Worm (Caenorhabditis elegans) whole organism, midembryonic: ENCODE data around the gene srsx-13.

ENCODE experiments used
- T22C8.4 ChIP-seq: fragments of 200-800 bp; sonication (Bioruptor generic); IDR thresholded peaks from 2 replicates; pipeline ENCODE4 v1.3.6; 2022; ENCODE audit warnings: missing genetic modification characterization, missing compliant biosample characterization
- cog-1 ChIP-seq: sonication (generic microtip); optimal IDR thresholded peaks from 2 replicates; lab custom pipeline; 2016; ENCODE audit warnings: missing genetic modification characterization, missing compliant biosample characterization
- flt-1 ChIP-seq: fragments of 200-800 bp; sonication (Bioruptor generic); IDR thresholded peaks from 2 replicates; pipeline ENCODE4 v1.3.6; 2022; ENCODE audit warnings: missing genetic modification characterization, missing compliant biosample characterization
- klf-2 ChIP-seq: fragments of 200-800 bp; sonication (Bioruptor generic); conservative IDR thresholded peaks from 2 replicates; pipeline ENCODE4 v1.3.6; 2022; ENCODE audit warnings: missing genetic modification reagents, missing genetic modification characterization, missing compliant biosample characterization
- med-1 ChIP-seq: sonication (generic microtip); optimal IDR thresholded peaks from 2 replicates; lab custom pipeline; 2017; ENCODE audit warnings: missing genetic modification characterization, mild to moderate bottlenecking, missing compliant biosample characterization, antibody characterized with exemption, missing genetic modification reagents; ENCODE audit not compliant: insufficient read depth
- ref-1 ChIP-seq: fragments of 200-800 bp; sonication (Bioruptor generic); conservative IDR thresholded peaks from 2 replicates; pipeline ENCODE4 v1.3.6; 2022; ENCODE audit warnings: missing genetic modification reagents, missing genetic modification characterization, missing compliant biosample characterization
- tab-1 ChIP-seq: fragments of 200-800 bp; sonication (Bioruptor generic); IDR thresholded peaks from 2 replicates; pipeline ENCODE4 v1.3.6; 2022; ENCODE audit warnings: missing genetic modification characterization, missing compliant biosample characterization
- ztf-23 ChIP-seq: fragments of 200-800 bp; sonication (Bioruptor generic); IDR thresholded peaks from 2 replicates; pipeline ENCODE4 v1.3.6; 2022; ENCODE audit warnings: missing genetic modification reagents, missing genetic modification characterization, missing compliant biosample characterization
- ztf-29 ChIP-seq: fragments of 200-800 bp; sonication (Bioruptor generic); IDR thresholded peaks from 2 replicates; pipeline ENCODE4 v1.3.6; 2022; ENCODE audit warnings: missing genetic modification reagents, missing genetic modification characterization, missing compliant biosample characterization

The srsx-13 gene

DNA sequence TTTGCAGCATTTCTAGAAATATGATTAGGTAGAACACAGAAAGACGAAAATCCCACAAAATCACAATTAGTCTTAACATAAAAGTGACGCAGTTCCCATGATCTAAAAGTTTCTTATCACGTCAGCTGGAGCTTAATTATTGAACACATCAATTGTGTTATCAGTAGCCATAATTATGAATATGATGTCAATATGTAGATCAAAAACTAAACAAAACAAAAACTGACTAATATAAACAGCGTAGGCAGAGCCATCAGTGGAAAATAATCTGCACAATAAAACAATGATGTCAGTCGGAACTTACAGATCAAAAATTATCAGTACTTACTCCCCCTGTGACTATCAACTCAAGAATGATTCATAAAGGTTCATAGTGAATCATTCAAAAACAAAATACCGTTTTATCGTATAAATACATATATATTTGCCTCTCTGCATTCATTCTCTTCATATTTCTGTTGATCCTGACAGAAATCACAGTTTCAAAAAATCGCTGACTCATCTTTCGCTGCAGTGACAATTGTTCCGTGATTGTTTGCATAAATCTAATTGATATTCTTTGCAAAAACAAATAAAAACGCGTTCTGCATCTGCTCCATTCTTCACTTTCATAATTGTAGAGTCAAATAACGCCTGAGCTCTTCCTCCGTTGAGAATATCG lies 29.3 kb upstream of the srsx-13 start, which contains the start of gene srr-6:
Gene srr-6 (plus strand): TSS at position 611 of the 661 bp plus-strand sequence.
- TF ChIP-seq T22C8.4 (GFP tag; lab: Robert Waterston, UW) (no peak), ztf-29 (no peak), ref-1 (GFP tag; lab: Robert Waterston, UW) (no peak), ztf-23 (no peak), med-1 (GFP tag; lab: Kevin White, UChicago) (no peak), cog-1 (tag; lab: Kevin White, UChicago) (no peak), flt-1 (no peak), klf-2 (GFP tag; lab: Robert Waterston, UW) (no peak), tab-1 (GFP tag; lab: Robert Waterston, UW) (no peak)

DNA sequence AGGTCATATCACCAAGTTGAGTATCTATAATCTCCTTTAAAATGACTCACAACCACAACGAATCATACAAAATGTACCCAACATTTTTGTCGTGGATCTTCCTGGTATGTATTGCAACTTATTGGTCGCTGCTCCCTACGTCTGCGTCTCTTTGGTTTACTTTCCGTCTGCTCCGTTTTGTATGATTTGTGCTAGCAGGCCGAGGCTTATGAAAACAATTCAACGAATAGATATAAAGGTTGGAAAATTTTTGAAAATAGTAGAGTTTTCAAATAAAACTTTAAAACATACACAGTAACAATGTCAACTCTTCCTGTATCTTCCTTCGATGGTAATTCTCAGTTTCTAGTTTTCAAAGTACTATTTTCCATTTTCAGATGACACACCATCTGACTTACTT lies 18.4 kb upstream of the srsx-13 start, which contains the start of gene srr-8:
Gene srr-8 (plus strand): TSS at position 301 of the 400 bp plus-strand sequence.
- no peak for TF ChIP-seq ref-1 (GFP tag; lab: Robert Waterston, UW)
- no peak for TF ChIP-seq med-1 (GFP tag; lab: Kevin White, UChicago)
- no peak for TF ChIP-seq flt-1

DNA sequence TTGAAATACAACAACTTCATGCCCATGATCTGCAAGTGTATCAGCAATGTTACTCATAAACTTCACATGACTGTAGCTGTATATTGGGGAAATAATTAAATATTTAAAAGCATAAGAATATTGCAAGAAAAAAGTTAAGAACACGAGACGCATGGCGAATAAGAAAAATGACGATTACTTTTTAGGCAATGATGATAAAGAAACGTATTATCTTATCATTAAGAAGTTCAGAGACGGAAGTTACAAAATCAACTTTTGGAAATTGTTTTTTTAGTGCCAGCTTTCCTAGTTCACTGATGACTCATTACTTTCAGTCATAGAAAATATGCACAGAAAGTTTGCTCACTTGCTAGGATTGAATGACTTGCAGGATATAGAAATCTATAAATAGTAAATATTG lies 17.4 kb upstream of the srsx-13 start, which contains the start of gene ugt-7:
Gene ugt-7 (minus strand): TSS at position 161 of the 400 bp plus-strand sequence.
- no peak for TF ChIP-seq cog-1 (tag; lab: Kevin White, UChicago)
- TF ChIP-seq med-1 (GFP tag; lab: Kevin White, UChicago), result no peak
- no peak for TF ChIP-seq klf-2 (GFP tag; lab: Robert Waterston, UW)
- no peak for TF ChIP-seq ztf-29
- TF ChIP-seq T22C8.4 (GFP tag; lab: Robert Waterston, UW), result no peak
- no peak for TF ChIP-seq ztf-23
- no peak for TF ChIP-seq tab-1 (GFP tag; lab: Robert Waterston, UW)
- no peak for TF ChIP-seq flt-1

DNA sequence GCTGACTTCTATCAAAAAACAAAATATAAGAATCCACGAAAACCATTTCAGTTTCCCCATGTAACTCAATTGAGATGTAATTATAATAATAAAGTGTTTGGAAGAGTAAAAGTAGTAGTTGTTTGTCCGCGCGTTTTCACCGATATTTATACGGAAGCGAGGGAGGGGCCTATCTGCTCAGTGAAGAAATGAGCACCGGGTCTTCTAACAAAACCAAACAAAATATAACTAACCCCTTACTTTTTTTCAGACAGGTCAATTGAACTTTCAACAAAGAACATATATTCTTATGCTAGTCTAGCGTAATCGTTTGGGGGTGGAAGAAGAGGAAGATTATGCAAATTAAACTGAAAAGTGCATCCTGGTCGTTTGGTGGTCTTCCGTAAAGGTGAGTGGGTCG lies 12.2 kb upstream of the srsx-13 start, which contains the start of gene ncx-9:
Gene ncx-9 (minus strand): TSS at position 101 of the 400 bp plus-strand sequence.
- TF ChIP-seq ztf-23 (no peak), ztf-29 (no peak), tab-1 (GFP tag; lab: Robert Waterston, UW) (no peak), flt-1 (no peak), T22C8.4 (GFP tag; lab: Robert Waterston, UW) (no peak), klf-2 (GFP tag; lab: Robert Waterston, UW) (no peak), med-1 (GFP tag; lab: Kevin White, UChicago) (no peak), ref-1 (GFP tag; lab: Robert Waterston, UW) (no peak), cog-1 (tag; lab: Kevin White, UChicago) (no peak)

DNA sequence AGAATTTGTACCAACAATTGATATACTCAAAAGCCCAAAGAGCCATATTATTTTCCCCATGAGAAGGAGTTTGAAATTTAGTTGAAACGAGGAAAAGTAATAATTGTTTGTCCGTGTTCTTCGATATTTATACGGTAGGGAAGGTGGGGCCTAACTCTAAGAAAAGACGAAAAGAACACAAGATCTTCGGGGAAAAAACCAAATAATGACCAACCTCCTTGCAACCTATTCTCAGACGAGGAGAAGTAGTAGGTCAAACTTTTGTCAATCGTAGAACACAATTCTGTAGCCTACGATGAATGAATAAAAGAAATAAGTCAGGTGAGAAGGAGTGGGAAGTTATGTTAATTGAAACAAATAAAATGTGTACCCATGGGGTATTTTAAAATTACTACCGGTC lies 4.1 kb upstream of the srsx-13 start, which contains the start of gene ncx-8:
Gene ncx-8 (minus strand): TSS at position 101 of the 400 bp plus-strand sequence.
- TF ChIP-seq med-1 (GFP tag; lab: Kevin White, UChicago) (no peak), ztf-29 (no peak), ztf-23 (no peak), tab-1 (GFP tag; lab: Robert Waterston, UW) (no peak), T22C8.4 (GFP tag; lab: Robert Waterston, UW) (no peak), ref-1 (GFP tag; lab: Robert Waterston, UW) (no peak), flt-1 (no peak)

DNA sequence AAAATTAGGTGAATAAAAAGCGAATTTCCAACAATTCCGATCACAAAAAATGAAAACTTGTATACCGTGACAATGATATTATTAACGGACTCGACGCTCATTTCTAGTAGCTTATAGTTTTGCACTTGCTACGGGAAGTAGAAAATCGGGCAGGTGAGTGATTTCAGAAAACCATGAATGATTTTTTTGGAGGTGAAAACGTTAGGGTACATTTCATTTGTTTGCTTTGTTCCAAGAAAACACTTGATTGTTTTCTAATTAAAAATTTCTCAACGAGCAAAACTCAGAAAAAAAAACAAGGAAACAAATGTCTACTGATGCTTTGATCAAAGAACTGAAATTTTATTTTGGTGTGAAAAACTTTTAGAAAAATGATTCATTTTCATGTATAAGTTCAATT lies 2.1 kb downstream of the srsx-13 start, which contains the start of gene srsx-12:
Gene srsx-12 (minus strand): TSS at position 101 of the 400 bp plus-strand sequence.
- no peak for TF ChIP-seq ztf-23
- TF ChIP-seq cog-1 (tag; lab: Kevin White, UChicago), result no peak
- no peak for TF ChIP-seq T22C8.4 (GFP tag; lab: Robert Waterston, UW)
- TF ChIP-seq ztf-29, result no peak
- TF ChIP-seq ref-1 (GFP tag; lab: Robert Waterston, UW), result no peak
- TF ChIP-seq tab-1 (GFP tag; lab: Robert Waterston, UW), result no peak
- TF ChIP-seq flt-1, result no peak
- no peak for TF ChIP-seq klf-2 (GFP tag; lab: Robert Waterston, UW)
- TF ChIP-seq med-1 (GFP tag; lab: Kevin White, UChicago), result no peak

DNA sequence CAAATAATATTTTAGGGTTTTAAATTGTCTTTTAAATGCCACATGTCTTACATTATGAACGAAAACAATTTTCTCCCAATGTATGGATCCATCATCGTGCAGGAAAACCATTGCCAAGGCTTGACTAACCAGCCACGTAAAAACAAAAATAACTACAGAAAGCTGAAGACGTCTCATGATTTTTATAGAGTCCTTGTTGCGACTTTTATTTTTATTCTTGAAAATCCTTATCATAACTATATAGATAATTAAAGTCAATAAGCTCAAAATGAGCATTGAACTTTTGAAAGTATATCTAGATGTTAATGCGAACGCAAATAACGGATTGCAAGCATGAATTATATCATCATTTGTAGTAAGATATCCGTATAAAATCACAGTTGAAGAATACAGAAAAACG lies 2.9 kb downstream of the srsx-13 start:
- TF ChIP-seq ref-1 (GFP tag; lab: Robert Waterston, UW), result no peak
- no peak for TF ChIP-seq tab-1 (GFP tag; lab: Robert Waterston, UW)
- no peak for TF ChIP-seq flt-1

DNA sequence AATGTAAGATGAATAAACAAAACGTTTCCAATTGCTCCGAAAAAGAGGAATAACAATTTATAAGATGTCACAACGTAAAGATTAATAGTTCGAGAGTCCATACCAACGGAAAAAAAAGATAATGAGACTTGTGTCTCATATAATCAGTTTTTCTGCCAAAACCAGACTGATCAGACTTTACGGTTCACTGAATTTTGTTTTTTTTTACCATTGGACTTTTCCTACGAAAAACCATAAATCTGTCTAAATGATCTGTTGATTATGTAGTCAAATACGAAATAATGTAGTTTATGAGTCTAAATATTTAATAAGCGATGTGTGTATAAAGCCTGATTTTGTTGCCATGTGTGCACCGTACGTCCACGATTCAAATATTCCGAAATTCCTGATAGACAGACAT lies 3.9 kb downstream of the srsx-13 start, which contains the start of gene srsx-11:
Gene srsx-11 (minus strand): TSS at position 101 of the 400 bp plus-strand sequence.
- TF ChIP-seq flt-1 (no peak), klf-2 (GFP tag; lab: Robert Waterston, UW) (no peak), ztf-29 (no peak), tab-1 (GFP tag; lab: Robert Waterston, UW) (no peak), T22C8.4 (GFP tag; lab: Robert Waterston, UW) (no peak), med-1 (GFP tag; lab: Kevin White, UChicago) (no peak), ref-1 (GFP tag; lab: Robert Waterston, UW) (no peak), ztf-23 (no peak), cog-1 (tag; lab: Kevin White, UChicago) (no peak)

DNA sequence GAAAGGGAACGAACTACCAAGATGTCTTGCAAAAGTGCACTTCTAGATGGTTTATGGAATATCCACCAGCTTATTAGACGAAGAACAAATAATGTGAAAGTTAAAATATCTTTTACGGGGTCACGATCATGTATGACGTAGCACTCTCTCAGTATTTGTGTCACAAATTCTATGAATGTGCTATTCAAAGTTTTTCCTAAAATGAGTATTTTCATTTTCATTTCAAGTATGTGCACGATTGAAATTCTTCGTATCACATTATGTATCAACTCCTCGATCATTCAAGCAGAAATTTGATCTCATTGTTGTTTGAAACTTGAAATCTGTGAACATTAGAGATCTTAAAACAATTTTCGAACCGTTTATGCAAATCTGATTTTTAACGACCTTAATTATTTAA lies 5.5 kb downstream of the srsx-13 start:
- no peak for TF ChIP-seq med-1 (GFP tag; lab: Kevin White, UChicago)
- no peak for TF ChIP-seq cog-1 (tag; lab: Kevin White, UChicago)
- no peak for TF ChIP-seq ztf-23
- TF ChIP-seq T22C8.4 (GFP tag; lab: Robert Waterston, UW), result no peak
- TF ChIP-seq ref-1 (GFP tag; lab: Robert Waterston, UW), result no peak
- TF ChIP-seq klf-2 (GFP tag; lab: Robert Waterston, UW), result no peak
- no peak for TF ChIP-seq ztf-29
- TF ChIP-seq flt-1, result no peak
- TF ChIP-seq tab-1 (GFP tag; lab: Robert Waterston, UW), result no peak
